Worm (Caenorhabditis elegans) whole organism, L4 larva: Measurements from ENCODE around the gene lag-2.

Source experiments
- Y75B8A.6 ChIP-seq: fragments of 200-800 bp; sonication (Bioruptor generic); IDR thresholded peaks from 2 replicates; pipeline ENCODE4 v1.3.6; 2022; ENCODE audit warnings: missing genetic modification reagents, missing genetic modification characterization, missing compliant biosample characterization
- dmd-8 ChIP-seq: fragments of 200-800 bp; sonication (Bioruptor generic); IDR thresholded peaks from 2 replicates; pipeline ENCODE4 v1.3.6; 2022; ENCODE audit warnings: missing genetic modification characterization, missing compliant biosample characterization
- dpl-1 ChIP-seq: fragments of 150-350 bp; optimal IDR thresholded peaks from 2 replicates; lab custom pipeline; 2014; ENCODE audit warnings: missing biosample characterization, missing genetic modification reagents, missing genetic modification characterization
- dve-1 ChIP-seq: sonication (generic microtip); optimal IDR thresholded peaks from 2 replicates; lab custom pipeline; 2017; ENCODE audit warnings: antibody characterized with exemption, mild to moderate bottlenecking, missing genetic modification characterization, missing compliant biosample characterization; ENCODE audit not compliant: insufficient read depth
- hlh-30 ChIP-seq: sonication (generic microtip); optimal IDR thresholded peaks from 2 replicates; lab custom pipeline; 2017; ENCODE audit warnings: antibody characterized with exemption, mild to moderate bottlenecking, missing genetic modification characterization, missing compliant biosample characterization; ENCODE audit not compliant: insufficient read depth
- mep-1 ChIP-seq: fragments of 150-350 bp; sonication (generic microtip); optimal IDR thresholded peaks from 3 replicates; lab custom pipeline; 2014; ENCODE audit warnings: missing biosample characterization, missing genetic modification characterization
- nhr-11 ChIP-seq: fragments of 150-350 bp; optimal IDR thresholded peaks from 2 replicates; lab custom pipeline; 2014; ENCODE audit warnings: missing biosample characterization, missing genetic modification characterization
- nhr-42 ChIP-seq: fragments of 200-800 bp; sonication (Bioruptor generic); IDR thresholded peaks from 2 replicates; pipeline ENCODE4 v1.3.6; 2022; ENCODE audit warnings: missing genetic modification characterization, missing compliant biosample characterization
- nhr-76 ChIP-seq: fragments of 150-350 bp; optimal IDR thresholded peaks from 2 replicates; lab custom pipeline; 2014; ENCODE audit warnings: missing biosample characterization, missing genetic modification characterization
- unc-39 ChIP-seq: sonication (generic microtip); optimal IDR thresholded peaks from 2 replicates; lab custom pipeline; 2017; ENCODE audit warnings: missing biosample characterization, missing genetic modification characterization

DNA sequence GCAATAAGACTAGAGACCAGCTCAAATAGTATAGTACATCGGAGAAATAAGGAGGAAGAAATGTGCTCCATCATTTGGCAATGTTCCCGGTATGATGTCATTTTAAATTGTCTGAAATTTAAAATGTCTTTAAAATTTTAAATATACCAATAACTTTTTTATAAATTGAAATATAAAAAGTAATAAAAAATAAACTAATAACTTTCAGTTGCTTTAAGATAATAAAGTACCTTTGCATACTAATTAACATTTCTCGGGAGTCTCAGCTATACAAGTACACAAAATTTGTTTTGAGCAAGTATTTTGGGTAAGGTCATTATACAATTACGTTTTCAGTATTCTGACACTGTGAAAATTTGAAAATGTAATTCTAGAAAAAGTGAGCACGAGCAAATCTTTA is 36.3 kb upstream of the lag-2 start, which contains the start of gene srab-6:
- TF ChIP-seq dmd-8 (GFP tag; lab: Robert Waterston, UW) (no peak), dpl-1 (GFP tag; lab: Kevin White, UChicago) (no peak), dve-1 (no peak), nhr-11 (tag; lab: Kevin White, UChicago) (no peak), mep-1 (tag; lab: Kevin White, UChicago) (no peak), nhr-42 (GFP tag; lab: Robert Waterston, UW) (no peak), unc-39 (tag; lab: Kevin White, UChicago) (no peak), nhr-76 (tag; lab: Kevin White, UChicago) (no peak), Y75B8A.6 (GFP tag; lab: Robert Waterston, UW) (no peak), hlh-30 (tag; lab: Kevin White, UChicago) (no peak)
